Worm (Caenorhabditis elegans) whole organism, early embryonic: ENCODE results near the gene F45B8.5.

Source experiments
- B0310.2 ChIP-seq: sonication (generic microtip); optimal IDR thresholded peaks from 2 replicates; lab custom pipeline; 2016; ENCODE audit warnings: mild to moderate bottlenecking, missing genetic modification characterization, missing compliant biosample characterization
- F13C5.2 ChIP-seq: sonication (generic microtip); optimal IDR thresholded peaks from 2 replicates; lab custom pipeline; 2017; ENCODE audit warnings: mild to moderate bottlenecking, missing genetic modification characterization, inconsistent platforms, missing compliant biosample characterization
- aly-1 ChIP-seq: sonication (generic microtip); optimal IDR thresholded peaks from 2 replicates; lab custom pipeline; 2016; ENCODE audit warnings: missing genetic modification characterization, missing compliant biosample characterization
- ama-1 ChIP-seq: fragments of 150-350 bp; optimal IDR thresholded peaks from 2 replicates; lab custom pipeline; 2014
- ceh-13 ChIP-seq: fragments of 200-800 bp; sonication (Bioruptor generic); optimal IDR thresholded peaks from 2 replicates; lab custom pipeline; 2018; ENCODE audit warnings: mild to moderate bottlenecking, missing genetic modification characterization, missing compliant biosample characterization
- ceh-36 ChIP-seq: sonication (generic microtip); optimal IDR thresholded peaks from 2 replicates; lab custom pipeline; 2016; ENCODE audit warnings: missing genetic modification characterization, inconsistent platforms, missing compliant biosample characterization
- ets-7 ChIP-seq: sonication (generic microtip); optimal IDR thresholded peaks from 2 replicates; lab custom pipeline; 2016; ENCODE audit warnings: missing genotype, missing genetic modification characterization, missing compliant biosample characterization
- flt-1 ChIP-seq: fragments of 200-800 bp; sonication (Bioruptor generic); IDR thresholded peaks from 2 replicates; pipeline ENCODE4 v1.3.6; 2022; ENCODE audit warnings: missing genetic modification characterization, missing compliant biosample characterization
- hmbx-1 ChIP-seq: sonication (generic microtip); optimal IDR thresholded peaks from 2 replicates; lab custom pipeline; 2016; ENCODE audit warnings: mild to moderate bottlenecking, missing genetic modification characterization, missing compliant biosample characterization
- hmg-4 ChIP-seq: fragments of 200-800 bp; sonication (Bioruptor generic); optimal IDR thresholded peaks from 2 replicates; lab custom pipeline; 2018; ENCODE audit warnings: mild to moderate bottlenecking, missing genetic modification characterization, missing compliant biosample characterization
- hnd-1 ChIP-seq: sonication (generic microtip); optimal IDR thresholded peaks from 2 replicates; lab custom pipeline; 2016; ENCODE audit warnings: missing genetic modification characterization, missing compliant biosample characterization
- pes-1 ChIP-seq: fragments of 200-800 bp; sonication (Bioruptor generic); IDR thresholded peaks from 2 replicates; pipeline ENCODE4 v1.3.6; 2022; ENCODE audit warnings: missing genetic modification reagents, missing genetic modification characterization, missing compliant biosample characterization
- scrt-1 ChIP-seq: fragments of 200-800 bp; sonication (Bioruptor generic); IDR thresholded peaks from 2 replicates; pipeline ENCODE4 v1.3.6; 2022; ENCODE audit warnings: missing genetic modification characterization, missing compliant biosample characterization
- sea-1 ChIP-seq: fragments of 200-800 bp; sonication (Bioruptor generic); conservative IDR thresholded peaks from 2 replicates; pipeline ENCODE4 v1.3.6; 2022; ENCODE audit warnings: missing genetic modification characterization, missing compliant biosample characterization
- tbx-11 ChIP-seq: fragments of 200-800 bp; sonication (Bioruptor generic); IDR thresholded peaks from 2 replicates; pipeline ENCODE4 v1.3.6; 2022; ENCODE audit warnings: missing genetic modification characterization, missing compliant biosample characterization
- tbx-37 ChIP-seq: fragments of 200-800 bp; sonication (Bioruptor generic); conservative IDR thresholded peaks from 2 replicates; pipeline ENCODE4 v1.3.6; 2022; ENCODE audit warnings: missing genetic modification reagents, missing genetic modification characterization, missing compliant biosample characterization
- tra-4 ChIP-seq: sonication (generic microtip); optimal IDR thresholded peaks from 2 replicates; lab custom pipeline; 2017; ENCODE audit warnings: missing genetic modification characterization, missing compliant biosample characterization

Gene F45B8.5

ce11 chrX:15013941-15014453, 48.1 kb downstream of the F45B8.5 start:
- no peak for TF ChIP-seq ets-7 (tag; lab: Kevin White, UChicago)
- no peak for TF ChIP-seq hmg-4 (GFP tag; lab: Kevin White, UChicago)
- TF ChIP-seq hnd-1 (tag; lab: Kevin White, UChicago): no peak
- TF ChIP-seq ceh-36 (tag; lab: Kevin White, UChicago): no peak
- TF ChIP-seq sea-1 (GFP tag; lab: Robert Waterston, UW): no peak
- TF ChIP-seq pes-1 (GFP tag; lab: Robert Waterston, UW): no peak
- TF ChIP-seq flt-1 (GFP tag; lab: Robert Waterston, UW): no peak
- TF ChIP-seq aly-1 (tag; lab: Kevin White, UChicago): no peak
- no peak for TF ChIP-seq tbx-37 (GFP tag; lab: Robert Waterston, UW)
- no peak for TF ChIP-seq B0310.2
- TF ChIP-seq tra-4: no peak
- no peak for TF ChIP-seq F13C5.2
- TF ChIP-seq tbx-11: no peak
- no peak for TF ChIP-seq ama-1 (lab: Kevin White, UChicago)
- TF ChIP-seq hmbx-1: no peak
- TF ChIP-seq scrt-1: no peak
- no peak for TF ChIP-seq ceh-13 (GFP tag; lab: Kevin White, UChicago)

- no peak for TF ChIP-seq sea-1 (GFP tag; lab: Robert Waterston, UW)
- TF ChIP-seq hnd-1 (tag; lab: Kevin White, UChicago): no peak
- no peak for TF ChIP-seq F13C5.2
- no peak for TF ChIP-seq B0310.2
- no peak for TF ChIP-seq pes-1 (GFP tag; lab: Robert Waterston, UW)
- no peak for TF ChIP-seq flt-1 (GFP tag; lab: Robert Waterston, UW)
- no peak for TF ChIP-seq scrt-1
- TF ChIP-seq tbx-11: no peak
- no peak for TF ChIP-seq hmg-4 (GFP tag; lab: Kevin White, UChicago)
- TF ChIP-seq ceh-13 (GFP tag; lab: Kevin White, UChicago): no peak
- no peak for TF ChIP-seq tbx-37 (GFP tag; lab: Robert Waterston, UW)
- TF ChIP-seq aly-1 (tag; lab: Kevin White, UChicago): no peak
- no peak for TF ChIP-seq ceh-36 (tag; lab: Kevin White, UChicago)
- TF ChIP-seq ama-1 (lab: Kevin White, UChicago): no peak
- TF ChIP-seq tra-4: no peak
- TF ChIP-seq hmbx-1: no peak
These were observed 50.2 kb downstream of the F45B8.5 start for ce11 chrX:15016102-15016501.
